Worm (Caenorhabditis elegans) whole organism, mixed stage, embryonic: ENCODE data around the gene ZK418.11.

Experiments used
- M03D4.4 ChIP-seq: sonication (generic microtip); optimal IDR thresholded peaks from 2 replicates; lab custom pipeline; 2017; ENCODE audit warnings: mild to moderate bottlenecking, missing genetic modification characterization, missing compliant biosample characterization
- bed-3 ChIP-seq: fragments of 200-800 bp; sonication (Bioruptor generic); optimal IDR thresholded peaks from 3 replicates; lab custom pipeline; 2018; ENCODE audit warnings: mild to moderate bottlenecking, missing genetic modification characterization, moderate library complexity, missing compliant biosample characterization
- blmp-1 ChIP-seq: fragments of 150-350 bp; optimal IDR thresholded peaks from 2 replicates; lab custom pipeline; 2014; ENCODE audit warnings: missing biosample characterization, missing genetic modification characterization
- ceh-39 ChIP-seq: fragments of 150-350 bp; optimal IDR thresholded peaks from 2 replicates; lab custom pipeline; 2014; ENCODE audit warnings: missing biosample characterization, missing genetic modification characterization
- ceh-43 ChIP-seq: fragments of 200-800 bp; sonication (Bioruptor generic); optimal IDR thresholded peaks from 2 replicates; lab custom pipeline; 2018; ENCODE audit warnings: mild to moderate bottlenecking, missing genetic modification characterization, moderate library complexity, missing compliant biosample characterization
- ceh-83 ChIP-seq: fragments of 200-800 bp; sonication (Bioruptor generic); optimal IDR thresholded peaks from 2 replicates; lab custom pipeline; 2018; ENCODE audit warnings: mild to moderate bottlenecking, missing genetic modification characterization, missing compliant biosample characterization
- ces-1 ChIP-seq: fragments of 150-350 bp; optimal IDR thresholded peaks from 2 replicates; lab custom pipeline; 2014; ENCODE audit warnings: missing biosample characterization, missing genetic modification reagents, missing genetic modification characterization
- drap-1 ChIP-seq: fragments of 200-800 bp; sonication (Bioruptor generic); optimal IDR thresholded peaks from 3 replicates; lab custom pipeline; 2018; ENCODE audit warnings: mild to moderate bottlenecking, missing genetic modification characterization, missing compliant biosample characterization
- elt-1 ChIP-seq: sonication (generic microtip); optimal IDR thresholded peaks from 2 replicates; lab custom pipeline; 2017; ENCODE audit warnings: missing genetic modification characterization, mild to moderate bottlenecking, missing compliant biosample characterization, antibody characterized with exemption, moderate library complexity, borderline replicate concordance; ENCODE audit not compliant: insufficient read depth
- elt-3 ChIP-seq: fragments of 150-350 bp; optimal IDR thresholded peaks from 2 replicates; lab custom pipeline; 2014; ENCODE audit warnings: missing biosample characterization, missing genetic modification characterization
- flh-1 ChIP-seq: fragments of 200-800 bp; sonication (Bioruptor generic); optimal IDR thresholded peaks from 2 replicates; lab custom pipeline; 2018; ENCODE audit warnings: mild to moderate bottlenecking, missing genetic modification characterization, moderate library complexity, missing compliant biosample characterization
- hlh-1 ChIP-seq: fragments of 150-350 bp; optimal IDR thresholded peaks from 2 replicates; lab custom pipeline; 2014; ENCODE audit warnings: missing biosample characterization, missing genetic modification reagents, missing genetic modification characterization
- lin-13 ChIP-seq: fragments of 150-350 bp; optimal IDR thresholded peaks from 2 replicates; lab custom pipeline; 2014; ENCODE audit warnings: missing biosample characterization, missing genetic modification characterization
- lin-32 ChIP-seq: fragments of 200-800 bp; sonication (Bioruptor generic); optimal IDR thresholded peaks from 2 replicates; lab custom pipeline; 2018; ENCODE audit warnings: mild to moderate bottlenecking, missing genetic modification characterization, missing compliant biosample characterization
- mab-5 ChIP-seq: fragments of 150-350 bp; optimal IDR thresholded peaks from 2 replicates; lab custom pipeline; 2014; ENCODE audit warnings: missing biosample characterization, missing genetic modification characterization
- mep-1 ChIP-seq: fragments of 150-350 bp; optimal IDR thresholded peaks from 2 replicates; lab custom pipeline; 2017; ENCODE audit warnings: missing biosample characterization, missing genetic modification reagents, missing genetic modification characterization, inconsistent platforms
- mls-2 ChIP-seq: sonication (generic microtip); optimal IDR thresholded peaks from 2 replicates; lab custom pipeline; 2016; ENCODE audit warnings: mild to moderate bottlenecking, missing genetic modification characterization, moderate library complexity, missing compliant biosample characterization
- nhr-12 ChIP-seq: fragments of 150-350 bp; optimal IDR thresholded peaks from 2 replicates; lab custom pipeline; 2014; ENCODE audit warnings: missing biosample characterization, missing genetic modification characterization
- nhr-2 ChIP-seq: fragments of 150-350 bp; optimal IDR thresholded peaks from 2 replicates; lab custom pipeline; 2014; ENCODE audit warnings: missing biosample characterization, missing genetic modification characterization
- nhr-28 ChIP-seq: fragments of 150-350 bp; optimal IDR thresholded peaks from 2 replicates; lab custom pipeline; 2014; ENCODE audit warnings: missing biosample characterization, missing genetic modification characterization
- nhr-76 ChIP-seq: sonication (generic microtip); optimal IDR thresholded peaks from 2 replicates; lab custom pipeline; 2017; ENCODE audit warnings: missing biosample characterization, missing genetic modification characterization
- pha-4 ChIP-seq: fragments of 150-350 bp; optimal IDR thresholded peaks from 2 replicates; lab custom pipeline; 2018; ENCODE audit warnings: missing biosample characterization, missing genetic modification reagents, missing genetic modification characterization
- sem-2 ChIP-seq: fragments of 200-800 bp; sonication (Bioruptor generic); optimal IDR thresholded peaks from 2 replicates; lab custom pipeline; 2018; ENCODE audit warnings: mild to moderate bottlenecking, missing genetic modification characterization, missing compliant biosample characterization
- snpc-4 ChIP-seq: fragments of 150-350 bp; optimal IDR thresholded peaks from 2 replicates; lab custom pipeline; 2014; ENCODE audit warnings: missing biosample characterization, missing genetic modification characterization
- sptf-1 ChIP-seq: sonication (generic microtip); optimal IDR thresholded peaks from 2 replicates; lab custom pipeline; 2017; ENCODE audit warnings: mild to moderate bottlenecking, missing genetic modification characterization, moderate library complexity, missing compliant biosample characterization
- unc-120 ChIP-seq: sonication (generic microtip); optimal IDR thresholded peaks from 2 replicates; lab custom pipeline; 2017; ENCODE audit warnings: missing genetic modification characterization, missing compliant biosample characterization; ENCODE audit not compliant: poor library complexity, severe bottlenecking
- unc-39 ChIP-seq: fragments of 150-350 bp; optimal IDR thresholded peaks from 2 replicates; lab custom pipeline; 2014; ENCODE audit warnings: missing biosample characterization, missing genetic modification characterization
- unc-62 ChIP-seq: fragments of 150-350 bp; optimal IDR thresholded peaks from 2 replicates; lab custom pipeline; 2014; ENCODE audit warnings: missing biosample characterization, missing genetic modification reagents, missing genetic modification characterization
- zip-8 ChIP-seq: fragments of 150-350 bp; optimal IDR thresholded peaks from 2 replicates; lab custom pipeline; 2014; ENCODE audit warnings: missing biosample characterization, missing genetic modification characterization
- ztf-11 ChIP-seq: fragments of 150-350 bp; optimal IDR thresholded peaks from 2 replicates; lab custom pipeline; 2014; ENCODE audit warnings: missing biosample characterization, missing genetic modification characterization

The ZK418.11 gene

DNA sequence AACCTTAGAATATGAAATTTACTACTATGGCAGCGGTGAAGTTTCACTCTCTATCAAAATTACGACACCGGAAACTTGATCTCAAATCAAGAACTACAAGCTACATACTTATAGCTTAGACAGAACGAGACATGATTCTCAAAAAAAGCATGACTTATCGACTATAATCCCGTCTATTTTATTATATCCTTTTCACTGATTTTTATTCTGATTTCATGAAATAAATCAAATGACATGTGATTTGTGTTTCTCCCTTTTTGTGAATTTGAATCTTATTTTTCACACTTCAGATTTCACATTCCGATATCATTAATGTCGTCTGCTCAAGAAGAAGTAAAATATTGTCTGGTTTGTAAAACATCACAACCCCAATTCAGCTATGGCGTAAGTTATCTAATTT is at the start of gene ZK418.11:
Gene ZK418.11, plus strand, starts transcription at position 289 of the 400 bp plus-strand sequence.
- TF ChIP-seq blmp-1 (tag; lab: Kevin White, UChicago), result no peak
- TF ChIP-seq, all 35 proteins: peak for 0

DNA sequence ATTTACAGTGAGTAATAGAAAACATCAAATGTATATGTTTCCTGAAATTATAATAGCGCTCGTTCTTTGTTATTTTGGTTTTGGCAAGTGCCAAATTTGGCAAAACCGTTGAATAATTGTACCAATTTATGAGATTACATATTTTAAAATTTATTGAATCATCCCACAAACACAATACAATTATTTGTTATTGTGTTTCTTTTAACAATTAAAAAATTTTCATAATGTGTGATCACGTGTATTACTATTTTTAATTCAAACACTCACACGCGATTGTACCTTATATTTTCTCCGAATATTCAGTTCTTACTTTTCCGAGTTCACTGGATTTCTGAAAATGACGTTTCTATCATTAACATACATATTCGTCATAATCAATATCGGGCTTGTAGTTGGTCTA is 43.8 kb upstream of the ZK418.11 start, which contains the start of gene R01H2.2:
Gene R01H2.2, plus strand, starts transcription at position 301 of the 400 bp plus-strand sequence.
- TF ChIP-seq bed-3 (GFP tag; lab: Kevin White, UChicago) (no peak), sem-2 (GFP tag; lab: Kevin White, UChicago) (no peak), drap-1 (GFP tag; lab: Kevin White, UChicago) (no peak), zip-8 (tag; lab: Kevin White, UChicago) (no peak), ztf-11 (no peak), elt-3 (tag; lab: Kevin White, UChicago) (no peak), lin-13 (tag; lab: Kevin White, UChicago) (no peak), flh-1 (GFP tag; lab: Kevin White, UChicago) (no peak), mls-2 (no peak), unc-39 (no peak), M03D4.4 (tag; lab: Kevin White, UChicago) (no peak), blmp-1 (tag; lab: Kevin White, UChicago) (no peak), ceh-83 (GFP tag; lab: Kevin White, UChicago) (no peak), pha-4 (tag; lab: Kevin White, UChicago) (no peak), ceh-39 (tag; lab: Kevin White, UChicago) (no peak), unc-120 (tag; lab: Kevin White, UChicago) (no peak), ces-1 (GFP tag; lab: Kevin White, UChicago) (no peak), mab-5 (tag; lab: Kevin White, UChicago) (no peak), mep-1 (tag; lab: Kevin White, UChicago) (no peak), sptf-1 (tag; lab: Kevin White, UChicago) (no peak)

DNA sequence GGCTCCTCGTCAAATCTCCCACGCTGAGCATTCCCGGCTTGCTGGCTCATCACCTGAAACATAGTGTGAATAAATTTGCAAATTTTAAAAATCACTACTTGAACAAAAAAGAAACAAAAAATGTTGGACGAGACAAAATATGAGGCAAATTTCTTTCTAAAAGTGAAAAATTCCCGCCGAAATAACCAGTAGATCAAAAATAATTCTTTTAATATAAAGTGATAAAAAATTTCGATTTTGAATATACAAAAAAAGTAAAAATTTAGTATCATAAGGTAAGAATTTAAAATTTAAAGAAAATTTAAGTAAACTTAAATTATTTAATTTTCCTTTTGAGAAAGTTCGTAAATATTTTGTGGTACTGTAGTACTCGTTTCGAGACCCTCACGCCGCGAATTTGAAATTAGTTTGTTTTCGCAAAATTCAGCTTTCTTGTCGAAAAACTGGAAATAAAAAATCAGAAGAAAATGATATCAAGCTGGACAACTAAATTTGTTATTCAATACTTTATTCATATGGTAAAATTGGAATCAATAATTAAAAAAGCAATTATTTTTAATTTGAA is 39.5 kb upstream of the ZK418.11 start, which contains the start of gene egg-2:
Gene egg-2, minus strand, starts transcription at position 53 of the 565 bp plus-strand sequence.
- TF ChIP-seq unc-120 (tag; lab: Kevin White, UChicago) (no peak), hlh-1 (tag; lab: Kevin White, UChicago) (no peak), mls-2 (no peak), nhr-76 (tag; lab: Kevin White, UChicago) (no peak), snpc-4 (tag; lab: Kevin White, UChicago) (no peak), ztf-11 (no peak), elt-1 (tag; lab: Kevin White, UChicago) (no peak), ceh-43 (GFP tag; lab: Kevin White, UChicago) (no peak), M03D4.4 (tag; lab: Kevin White, UChicago) (no peak), nhr-2 (no peak), sem-2 (GFP tag; lab: Kevin White, UChicago) (no peak), mab-5 (tag; lab: Kevin White, UChicago) (no peak), ceh-83 (GFP tag; lab: Kevin White, UChicago) (no peak), mep-1 (tag; lab: Kevin White, UChicago) (no peak), unc-62 (GFP tag; lab: Kevin White, UChicago) (no peak), bed-3 (GFP tag; lab: Kevin White, UChicago) (no peak), nhr-28 (tag; lab: Kevin White, UChicago) (no peak)

DNA sequence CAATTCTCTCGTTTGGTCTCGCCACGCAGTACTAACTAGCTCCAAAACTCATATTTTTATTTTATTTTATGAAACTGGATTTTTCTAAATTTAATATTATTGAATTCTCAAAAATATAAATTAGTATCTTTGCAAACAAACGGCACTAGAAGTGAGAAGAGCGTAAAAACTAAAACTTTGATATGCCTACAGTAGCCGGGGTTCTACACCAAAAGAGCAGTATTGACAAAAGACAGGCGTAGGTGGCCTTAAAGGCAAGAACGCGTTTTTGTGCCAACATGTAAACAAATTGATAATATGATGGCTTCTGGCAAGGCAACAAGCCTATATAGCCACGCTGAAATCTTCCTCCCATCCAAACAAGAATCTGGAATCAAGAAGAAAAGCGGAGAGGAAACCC is 37.5 kb upstream of the ZK418.11 start, which contains the start of gene R01H2.1:
Gene R01H2.1, plus strand, starts transcription at position 301 of the 400 bp plus-strand sequence.
- no peak for TF ChIP-seq sem-2 (GFP tag; lab: Kevin White, UChicago)
- TF ChIP-seq pha-4 (tag; lab: Kevin White, UChicago), result no peak
- TF ChIP-seq hlh-1 (tag; lab: Kevin White, UChicago), result no peak
- no peak for TF ChIP-seq mep-1 (tag; lab: Kevin White, UChicago)
- no peak for TF ChIP-seq unc-62 (GFP tag; lab: Kevin White, UChicago)
- no peak for TF ChIP-seq nhr-12 (tag; lab: Kevin White, UChicago)
- TF ChIP-seq bed-3 (GFP tag; lab: Kevin White, UChicago), result no peak
- TF ChIP-seq nhr-2, result no peak
- TF ChIP-seq ces-1 (GFP tag; lab: Kevin White, UChicago), result no peak
- TF ChIP-seq elt-3 (tag; lab: Kevin White, UChicago), result no peak
- TF ChIP-seq unc-39, result no peak
- no peak for TF ChIP-seq blmp-1 (tag; lab: Kevin White, UChicago)

DNA sequence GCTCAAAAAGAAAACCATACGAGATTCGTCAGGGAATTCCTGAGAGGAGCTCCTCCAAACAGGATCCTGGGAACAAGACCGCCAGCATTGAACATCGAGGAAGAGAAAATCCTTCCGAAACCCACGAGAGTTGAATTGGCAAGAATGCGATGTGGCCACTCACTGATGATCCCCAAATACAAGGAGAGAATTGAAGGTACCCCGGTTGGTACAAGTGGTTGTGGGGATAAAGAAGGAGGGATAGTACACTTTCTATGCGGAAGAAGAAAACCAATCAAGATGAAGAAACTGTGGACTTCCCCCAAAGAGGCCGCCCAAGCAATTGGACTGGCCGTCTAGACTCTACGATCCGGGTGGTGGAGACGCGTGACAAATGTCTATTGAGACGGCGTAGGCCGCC is 37.0 kb upstream of the ZK418.11 start:
- no peak for TF ChIP-seq nhr-28 (tag; lab: Kevin White, UChicago)
- no peak for TF ChIP-seq lin-32 (GFP tag; lab: Kevin White, UChicago)
